Worm (Caenorhabditis elegans) whole organism, L2 larva: ENCODE results near the gene B0454.8.

Experiments used
- lin-13 ChIP-seq: fragments of 150-350 bp; optimal IDR thresholded peaks from 2 replicates; lab custom pipeline; 2014; ENCODE audit warnings: missing biosample characterization, missing genetic modification reagents, missing genetic modification characterization
- mdl-1 ChIP-seq, 2 experiments: fragments of 150-350 bp in 1 of 2; sonication (generic microtip) in 1 of 2; optimal IDR thresholded peaks; 2 replicates each; lab custom pipeline; 2017; ENCODE audit warnings: missing biosample characterization in 2 of 2, missing genetic modification characterization in 2 of 2

ce11 chrII:3066401-3066800 lies 23.1 kb upstream of the B0454.8 start:
- TF ChIP-seq mdl-1 (tag; optimal IDR thresholded peaks at IDR 0.05; lab: Kevin White, UChicago) (no peak), lin-13 (GFP tag; lab: Kevin White, UChicago) (no peak)
